Fruit fly (Drosophila melanogaster) whole organism, embryonic: Measurements from ENCODE around the gene Upf2.

Experiments used
- Abd-B ChIP-seq: fragments of 200-800 bp; sonication (Bioruptor generic); optimal IDR thresholded peaks from 2 replicates; lab custom pipeline; 2018; ENCODE audit warnings: missing biosample characterization, mild to moderate bottlenecking, missing genetic modification characterization, moderate library complexity
- Gug ChIP-seq: fragments of 200-800 bp; sonication (Bioruptor generic); IDR thresholded peaks from 4 replicates; pipeline ENCODE4 v1.3.6; 2022; ENCODE audit warnings: missing biosample characterization, missing genetic modification characterization
- Nf-YC ChIP-seq: fragments of 200-800 bp; optimal IDR thresholded peaks from 3 replicates; lab custom pipeline; 2019; ENCODE audit warnings: missing biosample characterization, mild to moderate bottlenecking, missing genetic modification characterization, moderate library complexity
- bbx ChIP-seq: fragments of 200-800 bp; sonication (Bioruptor generic); IDR thresholded peaks from 2 replicates; pipeline ENCODE4 v1.3.6; 2022; ENCODE audit warnings: missing biosample characterization, missing genetic modification characterization; ENCODE audit not compliant: partially characterized antibody
- oc ChIP-seq: fragments of 200-800 bp; sonication (Bioruptor generic); optimal IDR thresholded peaks from 2 replicates; lab custom pipeline; 2018; ENCODE audit warnings: missing biosample characterization, mild to moderate bottlenecking, missing genetic modification characterization, moderate library complexity
- peb ChIP-seq: fragments of 200-800 bp; sonication (Bioruptor generic); IDR thresholded peaks from 2 replicates; pipeline ENCODE4 v1.3.6; 2022; ENCODE audit warnings: missing biosample characterization, missing genetic modification characterization
- prd ChIP-seq, 3 experiments: fragments of >200 bp in 2 of 3; fragments of 200-800 bp in 1 of 3; sonication (Bioruptor generic) in 1 of 3; optimal IDR thresholded peaks in 2 of 3; IDR thresholded peaks in 1 of 3; 2 replicates in 2 of 3; 3 replicates in 1 of 3; pipeline versions ENCODE4 v1.3.6 to Lab custom; 2017 to 2022; ENCODE audit warnings: missing biosample characterization in 1 of 3, missing genetic modification characterization in 1 of 3

DNA sequence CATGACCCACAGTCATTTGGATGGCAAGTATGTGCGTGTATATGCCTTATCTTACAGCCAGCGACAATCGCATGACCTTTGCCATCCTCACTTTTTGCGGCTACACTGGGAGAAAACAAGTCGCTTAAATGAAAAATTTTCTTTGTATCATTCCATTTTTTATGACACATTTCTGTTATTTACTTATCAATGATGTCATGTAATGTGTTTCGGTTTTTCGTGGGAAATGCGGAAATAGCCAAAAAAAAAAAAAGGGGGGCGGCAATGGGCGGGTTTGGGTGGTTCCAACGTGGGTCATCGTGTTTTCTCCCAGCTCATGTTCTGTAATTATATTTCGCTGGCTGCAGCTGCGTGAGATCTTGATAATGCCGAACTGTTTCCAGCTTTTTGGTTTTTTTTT is 4.9 kb upstream of the Upf2 start:
- TF ChIP-seq Gug (no peak), Nf-YC (tag; lab: Kevin White, UChicago) (no peak), peb (no peak), oc (tag; lab: Kevin White, UChicago) (no peak), bbx (GFP tag; lab: Robert Waterston, UW) (no peak), Abd-B (peak; percentile 2), prd (optimal IDR thresholded peaks at IDR 0.05; lab: Kevin White, UChicago) (no peak), prd (GFP tag; IDR thresholded peaks at IDR 0.05; lab: Robert Waterston, UW) (peak; percentile 50; the same call in 2 of the 3 replicates)
